Worm (Caenorhabditis elegans) whole organism, L1 larva: ENCODE data around the gene egl-10.

Source experiments
- C16A3.4 ChIP-seq: fragments of 150-350 bp; optimal IDR thresholded peaks from 2 replicates; lab custom pipeline; 2014; ENCODE audit warnings: missing biosample characterization, missing genetic modification characterization
- C34B4.2 ChIP-seq: sonication (generic microtip); optimal IDR thresholded peaks from 2 replicates; lab custom pipeline; 2017; ENCODE audit warnings: mild to moderate bottlenecking, missing genetic modification characterization, missing compliant biosample characterization
- F16B12.6 ChIP-seq: fragments of 150-350 bp; optimal IDR thresholded peaks from 2 replicates; lab custom pipeline; 2014; ENCODE audit warnings: missing biosample characterization, missing genetic modification characterization
- Y116A8C.19 ChIP-seq: sonication (generic microtip); optimal IDR thresholded peaks from 2 replicates; lab custom pipeline; 2016; ENCODE audit warnings: missing compliant biosample characterization, missing genetic modification characterization, borderline replicate concordance
- aha-1 ChIP-seq: fragments of 150-350 bp; optimal IDR thresholded peaks from 2 replicates; lab custom pipeline; 2014; ENCODE audit warnings: missing biosample characterization, missing genetic modification characterization
- alr-1 ChIP-seq: fragments of 200-800 bp; sonication (Bioruptor generic); optimal IDR thresholded peaks from 2 replicates; lab custom pipeline; 2018; ENCODE audit warnings: borderline replicate concordance, mild to moderate bottlenecking, missing genetic modification characterization, missing compliant biosample characterization
- ama-1 ChIP-seq: fragments of 150-350 bp; optimal IDR thresholded peaks from 2 replicates; lab custom pipeline; 2014
- blmp-1 ChIP-seq: fragments of 150-350 bp; optimal IDR thresholded peaks from 2 replicates; lab custom pipeline; 2014; ENCODE audit warnings: missing biosample characterization, missing genetic modification characterization
- ceh-63 ChIP-seq: fragments of 200-800 bp; sonication (Bioruptor generic); optimal IDR thresholded peaks from 2 replicates; lab custom pipeline; 2018; ENCODE audit warnings: mild to moderate bottlenecking, missing genetic modification characterization, missing compliant biosample characterization
- ceh-8 ChIP-seq: fragments of 200-800 bp; sonication (Bioruptor generic); optimal IDR thresholded peaks from 2 replicates; lab custom pipeline; 2018; ENCODE audit warnings: mild to moderate bottlenecking, missing genetic modification characterization, moderate library complexity, missing compliant biosample characterization
- ceh-88 ChIP-seq: fragments of 200-800 bp; sonication (Bioruptor generic); IDR thresholded peaks from 2 replicates; pipeline ENCODE4 v1.3.6; 2022; ENCODE audit warnings: missing genetic modification characterization, missing compliant biosample characterization
- ces-1 ChIP-seq: fragments of 150-350 bp; optimal IDR thresholded peaks from 2 replicates; lab custom pipeline; 2014; ENCODE audit warnings: missing biosample characterization, missing genetic modification reagents, missing genetic modification characterization
- dpl-1 ChIP-seq, 3 experiments: fragments of 150-350 bp in 2 of 3; sonication (generic microtip) in 1 of 3; optimal IDR thresholded peaks; 2 replicates each; lab custom pipeline; 2014 to 2017; ENCODE audit warnings: missing biosample characterization in 3 of 3, missing genetic modification characterization in 3 of 3, missing genetic modification reagents in 3 of 3
- dsc-1 ChIP-seq: sonication (generic microtip); optimal IDR thresholded peaks from 2 replicates; lab custom pipeline; 2016; ENCODE audit warnings: mild to moderate bottlenecking, missing genetic modification characterization, missing compliant biosample characterization
- efl-1 ChIP-seq, 4 experiments: fragments of 150-350 bp; optimal IDR thresholded peaks in 3 of 4; peaks in 1 of 4; 1 replicate in 1 of 4; 2 replicates in 3 of 4; lab custom pipeline; 2014; ENCODE audit warnings: missing biosample characterization in 2 of 4, missing genetic modification characterization in 2 of 4, missing genetic modification reagents in 2 of 4
- efl-3 ChIP-seq: fragments of 200-800 bp; sonication (Bioruptor generic); optimal IDR thresholded peaks from 2 replicates; lab custom pipeline; 2018; ENCODE audit warnings: mild to moderate bottlenecking, missing genetic modification characterization, missing compliant biosample characterization
- egl-13 ChIP-seq: sonication (generic microtip); optimal IDR thresholded peaks from 2 replicates; lab custom pipeline; 2016; ENCODE audit warnings: missing genotype, missing genetic modification reagents, missing genetic modification characterization, missing compliant biosample characterization
- egl-27 ChIP-seq, 2 experiments: fragments of 150-350 bp in 1 of 2; sonication (generic microtip); optimal IDR thresholded peaks; 3 replicates each; lab custom pipeline; 2017 to 2018; ENCODE audit warnings: missing biosample characterization in 2 of 2, missing genetic modification characterization in 2 of 2, missing genetic modification reagents in 2 of 2
- elt-3 ChIP-seq, 6 experiments: fragments of 150-350 bp in 1 of 6; sonication (generic microtip); optimal IDR thresholded peaks; 2 replicates each; lab custom pipeline; 2017 to 2018; ENCODE audit warnings: missing biosample characterization in 6 of 6, missing genetic modification characterization in 6 of 6, inconsistent platforms in 1 of 6
- grh-1 ChIP-seq: fragments of 200-800 bp; sonication (Bioruptor generic); IDR thresholded peaks from 2 replicates; pipeline ENCODE4 v1.3.6; 2022; ENCODE audit warnings: missing genetic modification reagents, missing genetic modification characterization, missing compliant biosample characterization
- hlh-4 ChIP-seq: sonication (generic microtip); optimal IDR thresholded peaks from 2 replicates; lab custom pipeline; 2016; ENCODE audit warnings: mild to moderate bottlenecking, missing genetic modification characterization, missing compliant biosample characterization
- hpl-2 ChIP-seq: fragments of 150-350 bp; optimal IDR thresholded peaks from 2 replicates; lab custom pipeline; 2014; ENCODE audit warnings: missing biosample characterization, missing genetic modification reagents, missing genetic modification characterization
- irx-1 ChIP-seq: sonication (generic microtip); optimal IDR thresholded peaks from 2 replicates; lab custom pipeline; 2016; ENCODE audit warnings: missing genetic modification characterization, missing compliant biosample characterization
- isw-1 ChIP-seq: fragments of 200-800 bp; sonication (Bioruptor generic); IDR thresholded peaks from 2 replicates; pipeline ENCODE4 v1.3.6; 2022; ENCODE audit warnings: missing genetic modification characterization, missing compliant biosample characterization
- lin-14 ChIP-seq: fragments of 200-800 bp; sonication (Bioruptor generic); optimal IDR thresholded peaks from 2 replicates; lab custom pipeline; 2018; ENCODE audit warnings: mild to moderate bottlenecking, missing genetic modification characterization, moderate library complexity, missing compliant biosample characterization
- lin-15B ChIP-seq: fragments of 150-350 bp; sonication (generic microtip); optimal IDR thresholded peaks from 3 replicates; lab custom pipeline; 2014; ENCODE audit warnings: missing biosample characterization, missing genetic modification characterization
- lir-3 ChIP-seq: sonication (generic microtip); optimal IDR thresholded peaks from 2 replicates; lab custom pipeline; 2016; ENCODE audit warnings: mild to moderate bottlenecking, missing genetic modification characterization, moderate library complexity, missing compliant biosample characterization; ENCODE audit not compliant: poor library complexity
- lsy-2 ChIP-seq, 2 experiments: fragments of 150-350 bp; optimal IDR thresholded peaks; 2 replicates each; lab custom pipeline; 2014; ENCODE audit warnings: missing biosample characterization in 2 of 2, missing genetic modification characterization in 2 of 2
- mdl-1 ChIP-seq, 2 experiments: fragments of 150-350 bp; optimal IDR thresholded peaks; 2 replicates each; lab custom pipeline; 2014 to 2017; ENCODE audit warnings: missing biosample characterization in 2 of 2, missing genetic modification characterization in 2 of 2, inconsistent platforms in 1 of 2
- mep-1 ChIP-seq: fragments of 150-350 bp; optimal IDR thresholded peaks from 2 replicates; lab custom pipeline; 2014; ENCODE audit warnings: missing biosample characterization, missing genetic modification characterization
- nhr-11 ChIP-seq: fragments of 150-350 bp; optimal IDR thresholded peaks from 2 replicates; lab custom pipeline; 2014; ENCODE audit warnings: missing biosample characterization, missing genetic modification characterization
- nhr-12 ChIP-seq: sonication (generic microtip); optimal IDR thresholded peaks from 2 replicates; lab custom pipeline; 2017; ENCODE audit warnings: missing biosample characterization, missing genetic modification characterization
- nhr-19 ChIP-seq: fragments of 200-800 bp; sonication (Bioruptor generic); conservative IDR thresholded peaks from 2 replicates; pipeline ENCODE4 v1.3.6; 2022; ENCODE audit warnings: missing genetic modification characterization, missing compliant biosample characterization
- nhr-20 ChIP-seq: sonication (generic microtip); optimal IDR thresholded peaks from 2 replicates; lab custom pipeline; 2016; ENCODE audit warnings: mild to moderate bottlenecking, missing genetic modification characterization, missing compliant biosample characterization
- nhr-28 ChIP-seq: fragments of 150-350 bp; optimal IDR thresholded peaks from 2 replicates; lab custom pipeline; 2014; ENCODE audit warnings: missing biosample characterization, missing genetic modification characterization
- nhr-47 ChIP-seq: sonication (generic microtip); optimal IDR thresholded peaks from 2 replicates; lab custom pipeline; 2016; ENCODE audit warnings: mild to moderate bottlenecking, missing genetic modification characterization, moderate library complexity, missing compliant biosample characterization
- nhr-71 ChIP-seq: sonication (generic microtip); optimal IDR thresholded peaks from 2 replicates; lab custom pipeline; 2016; ENCODE audit warnings: mild to moderate bottlenecking, missing genetic modification characterization, moderate library complexity, missing compliant biosample characterization
- nhr-77 ChIP-seq: fragments of 150-350 bp; optimal IDR thresholded peaks from 2 replicates; lab custom pipeline; 2014; ENCODE audit warnings: missing biosample characterization, missing genetic modification characterization
- nhr-84 ChIP-seq: sonication (generic microtip); optimal IDR thresholded peaks from 2 replicates; lab custom pipeline; 2017; ENCODE audit warnings: missing biosample characterization, missing genetic modification characterization
- nhr-85 ChIP-seq: sonication (generic microtip); peaks from one replicate; lab custom pipeline; 2016; ENCODE audit warnings: missing genetic modification characterization, inconsistent platforms, missing compliant biosample characterization
- pax-3 ChIP-seq: fragments of 200-800 bp; sonication (Bioruptor generic); optimal IDR thresholded peaks from 2 replicates; lab custom pipeline; 2018; ENCODE audit warnings: mild to moderate bottlenecking, missing genetic modification characterization, moderate library complexity, missing compliant biosample characterization
- rnt-1 ChIP-seq: sonication (generic microtip); optimal IDR thresholded peaks from 2 replicates; lab custom pipeline; 2016; ENCODE audit warnings: mild to moderate bottlenecking, missing genetic modification characterization, moderate library complexity, missing compliant biosample characterization
- skn-1 ChIP-seq: fragments of 150-350 bp; optimal IDR thresholded peaks from 2 replicates; lab custom pipeline; 2014; ENCODE audit warnings: missing biosample characterization, missing genetic modification characterization
- snu-23 ChIP-seq: sonication (generic microtip); optimal IDR thresholded peaks from 2 replicates; lab custom pipeline; 2016; ENCODE audit warnings: missing genetic modification characterization, missing compliant biosample characterization
- sox-4 ChIP-seq: sonication (generic microtip); optimal IDR thresholded peaks from 2 replicates; lab custom pipeline; 2016; ENCODE audit warnings: missing genetic modification characterization, missing compliant biosample characterization
- swsn-7 ChIP-seq: sonication (generic microtip); optimal IDR thresholded peaks from 2 replicates; lab custom pipeline; 2016; ENCODE audit warnings: missing genetic modification characterization, missing compliant biosample characterization
- tbx-2 ChIP-seq: sonication (generic microtip); optimal IDR thresholded peaks from 2 replicates; lab custom pipeline; 2016; ENCODE audit warnings: missing genetic modification characterization, missing compliant biosample characterization
- unc-30 ChIP-seq: sonication (generic microtip); optimal IDR thresholded peaks from 2 replicates; lab custom pipeline; 2017; ENCODE audit warnings: missing biosample characterization, missing genetic modification characterization
- unc-86 ChIP-seq: sonication (generic microtip); optimal IDR thresholded peaks from 2 replicates; lab custom pipeline; 2016; ENCODE audit warnings: missing genetic modification characterization, missing compliant biosample characterization
- vab-15 ChIP-seq: sonication (generic microtip); optimal IDR thresholded peaks from 2 replicates; lab custom pipeline; 2017; ENCODE audit warnings: missing genotype, mild to moderate bottlenecking, missing genetic modification characterization, missing compliant biosample characterization
- xbp-1 ChIP-seq: sonication (generic microtip); optimal IDR thresholded peaks from 2 replicates; lab custom pipeline; 2016; ENCODE audit warnings: missing genetic modification characterization, missing compliant biosample characterization
- zag-1 ChIP-seq: fragments of 150-350 bp; optimal IDR thresholded peaks from 2 replicates; lab custom pipeline; 2014; ENCODE audit warnings: missing biosample characterization, missing genetic modification characterization
- ztf-4 ChIP-seq: fragments of 150-350 bp; optimal IDR thresholded peaks from 2 replicates; lab custom pipeline; 2014; ENCODE audit warnings: missing biosample characterization, missing genetic modification characterization

egl-10 gene

ce11 chrV:12465399-12465798 lies 2.6 kb upstream of the egl-10 start:
- TF ChIP-seq aha-1 (tag; lab: Kevin White, UChicago) (no peak), mdl-1 (tag; optimal IDR thresholded peaks at IDR 0.05; lab: Kevin White, UChicago) (peak in 1 of 2 experiments; percentile 76), snu-23 (peak; percentile 91), C34B4.2 (tag; lab: Kevin White, UChicago) (no peak), efl-1 (optimal IDR thresholded peaks at IDR 0.05; lab: Kevin White, UChicago) (peak; percentile 78 to 82), efl-1 (GFP tag; optimal IDR thresholded peaks at IDR 0.05 in 1 of 2; lab: Kevin White, UChicago) (peak; percentile 49 to 92), hpl-2 (GFP tag; lab: Kevin White, UChicago) (no peak), ztf-4 (tag; lab: Kevin White, UChicago) (peak; percentile 76), sox-4 (no peak), lin-15B (no peak), nhr-77 (tag; lab: Kevin White, UChicago) (peak; percentile 85), rnt-1 (tag; lab: Kevin White, UChicago) (peak; percentile 62), nhr-12 (tag; lab: Kevin White, UChicago) (no peak), ceh-88 (GFP tag; lab: Robert Waterston, UW) (peak; percentile 53; the same call in 1 of the 2 replicates), mep-1 (tag; lab: Kevin White, UChicago) (peak; percentile 77), ceh-63 (GFP tag; lab: Kevin White, UChicago) (peak; percentile 68), lin-14 (GFP tag; lab: Kevin White, UChicago) (peak; percentile 99), C16A3.4 (tag; lab: Kevin White, UChicago) (peak; percentile 64), egl-27 (tag; optimal IDR thresholded peaks at IDR 0.05; lab: Kevin White, UChicago) (peak; percentile 73 to 78), irx-1 (peak; percentile 88), tbx-2 (tag; lab: Kevin White, UChicago) (peak; percentile 90), ces-1 (GFP tag; lab: Kevin White, UChicago) (no peak), dpl-1 (GFP tag; optimal IDR thresholded peaks at IDR 0.05; lab: Kevin White, UChicago) (peak; percentile 53 to 72 (median 64)), ceh-8 (GFP tag; lab: Kevin White, UChicago) (peak; percentile 65), hlh-4 (tag; lab: Kevin White, UChicago) (no peak), isw-1 (GFP tag; lab: Robert Waterston, UW) (peak; percentile 72), dsc-1 (tag; lab: Kevin White, UChicago) (peak; percentile 76), skn-1 (tag; lab: Kevin White, UChicago) (peak; percentile 45), lir-3 (peak; percentile 65), vab-15 (no peak), blmp-1 (tag; lab: Kevin White, UChicago) (peak; percentile 80), nhr-85 (tag; lab: Kevin White, UChicago) (peak; percentile 85), zag-1 (tag; lab: Kevin White, UChicago) (peak; percentile 51), grh-1 (GFP tag; lab: Robert Waterston, UW) (0 out of 2 replicates have a peak, but pooled peaks have one; percentile 27), pax-3 (tag; lab: Kevin White, UChicago) (peak; percentile 84), nhr-47 (tag; lab: Kevin White, UChicago) (peak; percentile 88), efl-3 (GFP tag; lab: Kevin White, UChicago) (no peak), nhr-11 (tag; lab: Kevin White, UChicago) (peak; percentile 49), nhr-20 (tag; lab: Kevin White, UChicago) (peak; percentile 85), nhr-28 (tag; lab: Kevin White, UChicago) (no peak), alr-1 (no peak), unc-86 (tag; lab: Kevin White, UChicago) (peak; percentile 88), Y116A8C.19 (tag; lab: Kevin White, UChicago) (no peak), nhr-19 (GFP tag; lab: Robert Waterston, UW) (peak; percentile 82), lsy-2 (tag; optimal IDR thresholded peaks at IDR 0.05; lab: Kevin White, UChicago) (peak; percentile 75 to 83), nhr-84 (tag; lab: Kevin White, UChicago) (no peak), nhr-71 (tag; lab: Kevin White, UChicago) (peak; percentile 94), xbp-1 (tag; lab: Kevin White, UChicago) (peak; percentile 76), unc-30 (tag; lab: Kevin White, UChicago) (no peak), egl-13 (peak; percentile 91), elt-3 (tag; optimal IDR thresholded peaks at IDR 0.05; lab: Kevin White, UChicago) (peak in 1 of 6 experiments; percentile 27), swsn-7 (peak; percentile 92), F16B12.6 (tag; lab: Kevin White, UChicago) (no peak), ama-1 (lab: Kevin White, UChicago) (no peak)
